Worm (Caenorhabditis elegans): Measurements from ENCODE around the gene ntp-1.

DNA sequence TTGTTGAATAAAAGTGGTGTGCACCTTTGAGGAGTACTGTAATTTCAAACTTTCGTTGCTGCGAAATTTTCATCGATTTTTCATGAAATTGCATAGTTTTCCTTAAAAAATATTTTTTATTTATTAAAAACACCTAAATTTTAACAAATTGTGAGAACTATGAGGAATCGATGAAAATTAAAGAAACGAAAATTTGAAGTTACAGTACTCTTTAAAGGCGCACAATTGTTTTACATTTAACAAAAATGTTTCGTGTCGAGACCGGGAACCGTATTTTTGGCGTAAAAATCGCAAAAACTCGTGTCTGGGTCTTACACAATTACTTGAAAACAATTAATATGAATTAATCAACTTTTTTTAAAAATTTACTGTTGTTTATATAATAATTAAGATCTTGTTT lies 24.4 kb downstream of the ntp-1 start, which contains the start of gene rdl-1:
- no peak for TF ChIP-seq hlh-26 (GFP tag; conservative IDR thresholded peaks at IDR 0.05)
- no peak for TF ChIP-seq ztf-28 (GFP tag; IDR thresholded peaks at IDR 0.05)
- TF ChIP-seq chd-7 (tag; optimal IDR thresholded peaks at IDR 0.05): no peak
- TF ChIP-seq repo-1 (tag; optimal IDR thresholded peaks at IDR 0.05): no peak
- no peak for TF ChIP-seq K12H6.12 (tag; optimal IDR thresholded peaks at IDR 0.05)
- no peak for TF ChIP-seq lin-35 (GFP tag; optimal IDR thresholded peaks at IDR 0.05)
- no peak for TF ChIP-seq zim-3 (tag; optimal IDR thresholded peaks at IDR 0.05)
- no peak for TF ChIP-seq snpc-1.1 (tag; optimal IDR thresholded peaks at IDR 0.05; ENCODE audit: insufficient read depth)
- no peak for TF ChIP-seq ztf-6 (GFP tag; IDR thresholded peaks at IDR 0.05)
- TF ChIP-seq egl-18 (GFP tag; IDR thresholded peaks at IDR 0.05): no peak
